Worm (Caenorhabditis elegans) whole organism, L4 larva: ENCODE data around the gene ZC404.2.
A peak's percentile ranks its signal among the peaks of the same experiment; 100 is the strongest.

Experiments used
- F37D6.2 ChIP-seq: sonication (generic microtip); optimal IDR thresholded peaks from 2 replicates; lab custom pipeline; 2016; ENCODE audit warnings: mild to moderate bottlenecking, missing genetic modification characterization, missing compliant biosample characterization
- set-16 ChIP-seq: fragments of 200-800 bp; sonication (Bioruptor generic); IDR thresholded peaks from 2 replicates; pipeline ENCODE4 v1.3.6; 2022; ENCODE audit warnings: missing genetic modification reagents, missing genetic modification characterization, missing compliant biosample characterization

The ZC404.2 gene

ce11 chrV:6836036-6836435, 48.3 kb downstream of the ZC404.2 start:
- TF ChIP-seq F37D6.2 (tag; lab: Kevin White, UChicago) = no peak
- TF ChIP-seq set-16 (GFP tag; lab: Robert Waterston, UW) = peak; percentile 95
